Fruit fly (Drosophila melanogaster): Measurements from ENCODE around the gene Naa60.

Naa60 gene

dm6 chr3L:9751625-9752024 is 24.9 kb downstream of the Naa60 start:
- TF ChIP-seq CG10631 (GFP tag; optimal IDR thresholded peaks at IDR 0.05) = no peak
- TF ChIP-seq CG10669 (GFP tag; optimal IDR thresholded peaks at IDR 0.05) = no peak
- no peak for TF ChIP-seq spab (GFP tag; optimal IDR thresholded peaks at IDR 0.05)
- TF ChIP-seq CG11762 (GFP tag; optimal IDR thresholded peaks at IDR 0.05; ENCODE audit: insufficient read depth) = no peak
- TF ChIP-seq Gug (GFP tag; IDR thresholded peaks at IDR 0.05) = no peak
- TF ChIP-seq CG8632 (GFP tag; optimal IDR thresholded peaks at IDR 0.05) = no peak
- no peak for TF ChIP-seq Met (GFP tag; optimal IDR thresholded peaks at IDR 0.05)
- no peak for TF ChIP-seq Hr4 (GFP tag; optimal IDR thresholded peaks at IDR 0.05)
- no peak for TF ChIP-seq fkh (GFP tag; optimal IDR thresholded peaks at IDR 0.05)
- no peak for TF ChIP-seq CG8319 (GFP tag; optimal IDR thresholded peaks at IDR 0.05)

dm6 chr3L:9760151-9760749 is 33.6 kb downstream of the Naa60 start, which contains the start of gene CG42268:
Gene CG42268, minus strand, starts transcription at chr3L:9760395.
- TF ChIP-seq fkh (GFP tag; optimal IDR thresholded peaks at IDR 0.05) = peak; percentile 59
- no peak for TF ChIP-seq dac (GFP tag; optimal IDR thresholded peaks at IDR 0.05)
- no peak for TF ChIP-seq CG31627 (GFP tag; optimal IDR thresholded peaks at IDR 0.05)
- TF ChIP-seq Met (GFP tag; optimal IDR thresholded peaks at IDR 0.05) = no peak
- TF ChIP-seq fd59A (GFP tag; optimal IDR thresholded peaks at IDR 0.05) = no peak
- TF ChIP-seq cyc (GFP tag; optimal IDR thresholded peaks at IDR 0.05) = no peak
- TF ChIP-seq Eip78C (GFP tag) = peak; percentile 17
- no peak for TF ChIP-seq CG11294 (GFP tag; IDR thresholded peaks at IDR 0.05)
- no peak for TF ChIP-seq acj6 (GFP tag; optimal IDR thresholded peaks at IDR 0.05)

dm6 chr3L:9762036-9762597 is 35.4 kb downstream of the Naa60 start:
- peak; percentile 24 for TF ChIP-seq svp (GFP tag)
- TF ChIP-seq CG16779 (tag; optimal IDR thresholded peaks at IDR 0.05) = no peak
- no peak for TF ChIP-seq CG8632 (GFP tag; optimal IDR thresholded peaks at IDR 0.05)
- peak; percentile 9 for TF ChIP-seq achi (GFP tag; optimal IDR thresholded peaks at IDR 0.05)
- no peak for TF ChIP-seq CG34406 (GFP tag; optimal IDR thresholded peaks at IDR 0.05)
- no peak for TF ChIP-seq cyc (GFP tag; optimal IDR thresholded peaks at IDR 0.05)
- TF ChIP-seq CG11294 (GFP tag; IDR thresholded peaks at IDR 0.05) = no peak
- TF ChIP-seq CG31627 (GFP tag; optimal IDR thresholded peaks at IDR 0.05) = no peak
- no peak for TF ChIP-seq Hr4 (GFP tag; optimal IDR thresholded peaks at IDR 0.05)
- no peak for TF ChIP-seq Smox (GFP tag; optimal IDR thresholded peaks at IDR 0.05)
- TF ChIP-seq CG15336 (GFP tag; IDR thresholded peaks at IDR 0.05) = peak; percentile 56; the same call in 1 of the 2 replicates
- no peak for TF ChIP-seq CG8319 (GFP tag; optimal IDR thresholded peaks at IDR 0.05)
- peak; percentile 25 for TF ChIP-seq vri (GFP tag; optimal IDR thresholded peaks at IDR 0.05)
- no peak for TF ChIP-seq acj6 (GFP tag; optimal IDR thresholded peaks at IDR 0.05)
- TF ChIP-seq net (GFP tag; optimal IDR thresholded peaks at IDR 0.05) = peak; percentile 44
- TF ChIP-seq salr (GFP tag; optimal IDR thresholded peaks at IDR 0.05) = no peak
- peak; percentile 14 for TF ChIP-seq Sox14 (GFP tag; optimal IDR thresholded peaks at IDR 0.05)
- no peak for TF ChIP-seq CG11762 (GFP tag; optimal IDR thresholded peaks at IDR 0.05; ENCODE audit: insufficient read depth)
- TF ChIP-seq Gug (GFP tag; IDR thresholded peaks at IDR 0.05) = no peak
- TF ChIP-seq Eip75B (GFP tag; optimal IDR thresholded peaks at IDR 0.05) = no peak
- no peak for TF ChIP-seq eg (GFP tag; IDR thresholded peaks at IDR 0.05)
- no peak for TF ChIP-seq spab (GFP tag; optimal IDR thresholded peaks at IDR 0.05)
- TF ChIP-seq dac (GFP tag; optimal IDR thresholded peaks at IDR 0.05) = no peak
- no peak for TF ChIP-seq Sox15 (GFP tag; optimal IDR thresholded peaks at IDR 0.05)
- no peak for TF ChIP-seq lz (GFP tag; optimal IDR thresholded peaks at IDR 0.05)
- TF ChIP-seq CG1621 (tag; optimal IDR thresholded peaks at IDR 0.05) = no peak
- peak; percentile 85 for TF ChIP-seq fkh (GFP tag; optimal IDR thresholded peaks at IDR 0.05)
- TF ChIP-seq CG10631 (GFP tag; optimal IDR thresholded peaks at IDR 0.05) = no peak
- peak; percentile 4 to 35 for TF ChIP-seq ss (GFP tag; optimal IDR thresholded peaks at IDR 0.05)
- no peak for TF ChIP-seq topi (GFP tag; optimal IDR thresholded peaks at IDR 0.05)
- TF ChIP-seq Eip93F (GFP tag; optimal IDR thresholded peaks at IDR 0.05) = no peak
- TF ChIP-seq CG6854 (GFP tag; optimal IDR thresholded peaks at IDR 0.05) = peak; percentile 36
- TF ChIP-seq CG8119 (GFP tag; IDR thresholded peaks at IDR 0.05) = peak; percentile 42; the same call in 1 of the 3 replicates
- TF ChIP-seq Eip78C (GFP tag) = peak; percentile 87
- TF ChIP-seq fd85E (GFP tag; optimal IDR thresholded peaks at IDR 0.05) = no peak
- no peak for TF ChIP-seq CG10669 (GFP tag; optimal IDR thresholded peaks at IDR 0.05)
- TF ChIP-seq CG6276 (GFP tag; optimal IDR thresholded peaks at IDR 0.05) = peak; percentile 75
- no peak for TF ChIP-seq CG32006 (GFP tag; optimal IDR thresholded peaks at IDR 0.05)
- no peak for TF ChIP-seq CG7368 (GFP tag; optimal IDR thresholded peaks at IDR 0.05)
- TF ChIP-seq CG3919 (GFP tag; optimal IDR thresholded peaks at IDR 0.05) = peak; percentile 48
- no peak for TF ChIP-seq CG3032 (tag; optimal IDR thresholded peaks at IDR 0.05)
- no peak for TF ChIP-seq Ets96B (tag; optimal IDR thresholded peaks at IDR 0.05)
- no peak for TF ChIP-seq Met (GFP tag; optimal IDR thresholded peaks at IDR 0.05)

Measured in whole organism, prepupa.